Worm (Caenorhabditis elegans): ENCODE results near the gene arl-1.

Gene arl-1

ce11 chrII:8577509-8578099 is 4.2 kb upstream of the arl-1 start, which contains the start of gene F54C9.9 (continued):
- TF ChIP-seq somi-1 (GFP tag; optimal IDR thresholded peaks at IDR 0.05) (no peak), let-526 (GFP tag; IDR thresholded peaks at IDR 0.05) (no peak), lsl-1 (GFP tag; optimal IDR thresholded peaks at IDR 0.05) (peak; percentile 50), ceh-100 (GFP tag; IDR thresholded peaks at IDR 0.05) (peak; percentile 50; the same call in 1 of the 2 replicates), ama-1 (optimal IDR thresholded peaks at IDR 0.05) (no peak), ama-1 (GFP tag; optimal IDR thresholded peaks at IDR 0.05) (peak in 1 of 2 experiments; percentile 77), him-1 (tag; optimal IDR thresholded peaks at IDR 0.05) (peak; percentile 23), attf-5 (GFP tag; optimal IDR thresholded peaks at IDR 0.05) (no peak), lin-26 (GFP tag; IDR thresholded peaks at IDR 0.05) (peak; percentile 73), F49E8.2 (tag; optimal IDR thresholded peaks at IDR 0.05; ENCODE audit: insufficient read depth) (peak; percentile 79), bed-2 (GFP tag; IDR thresholded peaks at IDR 0.05) (no peak), rpc-1 (optimal IDR thresholded peaks at IDR 0.05) (no peak), rpc-1 (tag; optimal IDR thresholded peaks at IDR 0.05) (peak; percentile 0), ztf-25 (GFP tag; IDR thresholded peaks at IDR 0.05) (no peak), lin-54 (GFP tag; optimal IDR thresholded peaks at IDR 0.05) (peak; percentile 19), F22D6.2 (tag; optimal IDR thresholded peaks at IDR 0.05) (no peak), C17E4.6 (GFP tag; IDR thresholded peaks at IDR 0.05) (peak; percentile 48; the same call in 1 of the 2 replicates), B0019.2 (GFP tag; conservative IDR thresholded peaks at IDR 0.05) (no peak), dox-1 (GFP tag; IDR thresholded peaks at IDR 0.05) (no peak), lsy-27 (tag; optimal IDR thresholded peaks at IDR 0.05; ENCODE audit: borderline replicate concordance, insufficient read depth) (no peak), die-1 (tag; optimal IDR thresholded peaks at IDR 0.05) (peak; percentile 49), nhr-27 (tag; optimal IDR thresholded peaks at IDR 0.05) (no peak), cebp-2 (GFP tag; IDR thresholded peaks at IDR 0.05) (no peak), Y95B8A.8 (GFP tag; IDR thresholded peaks at IDR 0.05) (peak; percentile 77)

- TF ChIP-seq ekl-4 (GFP tag; IDR thresholded peaks at IDR 0.05) (no peak), hmg-1.2 (GFP tag; IDR thresholded peaks at IDR 0.05) (no peak), madf-6 (GFP tag; IDR thresholded peaks at IDR 0.05) (0 out of 2 replicates have a peak, but pooled peaks have one; percentile 24), lsy-27 (tag; optimal IDR thresholded peaks at IDR 0.05; ENCODE audit: borderline replicate concordance, insufficient read depth) (no peak), lin-26 (GFP tag; IDR thresholded peaks at IDR 0.05) (peak; percentile 55; the same call in 1 of the 2 replicates), ztf-6 (GFP tag; IDR thresholded peaks at IDR 0.05) (no peak), ceh-27 (GFP tag; optimal IDR thresholded peaks at IDR 0.05) (no peak), cebp-1 (GFP tag; IDR thresholded peaks at IDR 0.05) (no peak), cebp-1 (tag; optimal IDR thresholded peaks at IDR 0.05) (peak; percentile 7), aptf-3 (GFP tag; IDR thresholded peaks at IDR 0.05) (peak; percentile 22; the same call in 1 of the 2 replicates)
These were observed 1.2 kb downstream of the arl-1 start for ce11 chrII:8583035-8583434.

- TF ChIP-seq pha-4 (tag; optimal IDR thresholded peaks at IDR 0.05) (no peak), somi-1 (GFP tag; optimal IDR thresholded peaks at IDR 0.05) (peak; percentile 35), lin-35 (GFP tag; optimal IDR thresholded peaks at IDR 0.05) (peak in 1 of 3 experiments; percentile 20), cebp-1 (GFP tag; IDR thresholded peaks at IDR 0.05) (peak; percentile 41; the same call in 1 of the 2 replicates), cebp-1 (tag; optimal IDR thresholded peaks at IDR 0.05) (peak; percentile 87)
These were observed 3.3 kb downstream of the arl-1 start, which contains the start of gene F54C9.11 for ce11 chrII:8585036-8585627. Gene F54C9.11, minus strand, starts transcription at chrII:8585086.

All from whole organism, young adult.